Fruit fly (Drosophila melanogaster): ENCODE data around the gene CG13474.

The CG13474 gene

DNA sequence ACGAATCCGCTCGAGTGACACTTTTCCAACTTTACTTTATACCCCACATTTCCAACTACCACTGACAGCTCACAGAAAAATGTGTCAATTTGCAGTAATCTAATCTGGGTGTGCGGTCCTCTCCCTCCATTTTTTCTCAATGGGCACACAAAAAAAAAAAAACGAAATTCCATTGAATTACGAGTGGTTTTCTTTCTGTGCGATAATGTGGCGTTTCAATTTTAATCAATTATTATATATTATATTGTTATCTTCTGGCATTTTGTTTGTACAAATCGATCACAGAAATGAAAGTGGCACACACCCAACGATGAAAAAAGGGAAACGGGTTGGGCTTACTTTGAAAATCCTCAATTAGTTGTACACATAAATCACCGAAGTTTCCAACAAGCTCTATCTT lies 46.6 kb downstream of the CG13474 start (continued):
- peak; percentile 13 for TF ChIP-seq CG10431 (GFP tag; optimal IDR thresholded peaks at IDR 0.05)
- TF ChIP-seq sug (tag; optimal IDR thresholded peaks at IDR 0.05) = peak; percentile 47
- TF ChIP-seq CG9437 (GFP tag; optimal IDR thresholded peaks at IDR 0.05) = no peak
- TF ChIP-seq CG14050 (GFP tag; IDR thresholded peaks at IDR 0.05) = no peak
- peak; percentile 4 for TF ChIP-seq CG10543 (GFP tag; optimal IDR thresholded peaks at IDR 0.05)
- TF ChIP-seq ATbp (GFP tag; optimal IDR thresholded peaks at IDR 0.05) = peak; percentile 6
- TF ChIP-seq Pdp1 (GFP tag; optimal IDR thresholded peaks at IDR 0.05) = peak in 1 of 2 experiments; percentile 18
- TF ChIP-seq row (GFP tag; IDR thresholded peaks at IDR 0.05) = 0 out of 3 replicates have a peak, but pooled peaks have one; percentile 11
- no peak for TF ChIP-seq CG12769 (tag; optimal IDR thresholded peaks at IDR 0.05)
- peak; percentile 5 for TF ChIP-seq CG12391 (tag; optimal IDR thresholded peaks at IDR 0.05)
- TF ChIP-seq HLH54F (GFP tag; optimal IDR thresholded peaks at IDR 0.05) = no peak
- peak; percentile 65; the same call in 2 of the 3 replicates for TF ChIP-seq CG2199 (GFP tag; IDR thresholded peaks at IDR 0.05)
- TF ChIP-seq aop (GFP tag; IDR thresholded peaks at IDR 0.05) = no peak
- TF ChIP-seq CG17361 (GFP tag; IDR thresholded peaks at IDR 0.05) = 0 out of 3 replicates have a peak, but pooled peaks have one; percentile 20
- TF ChIP-seq lilli (GFP tag; optimal IDR thresholded peaks at IDR 0.05) = no peak
- TF ChIP-seq dmrt99B (tag; optimal IDR thresholded peaks at IDR 0.05) = no peak
- peak in 1 of 2 experiments; percentile 53 for TF ChIP-seq eve (GFP tag; optimal IDR thresholded peaks at IDR 0.05)
- TF ChIP-seq CG6654 (GFP tag; optimal IDR thresholded peaks at IDR 0.05) = no peak
- no peak for TF ChIP-seq CG1792 (GFP tag; optimal IDR thresholded peaks at IDR 0.05)
- no peak for TF ChIP-seq nmo (GFP tag; optimal IDR thresholded peaks at IDR 0.05)
- peak; percentile 92 for TF ChIP-seq sd (tag; optimal IDR thresholded peaks at IDR 0.05)
- no peak for TF ChIP-seq CG7928 (GFP tag; optimal IDR thresholded peaks at IDR 0.05)
- peak; percentile 82 for TF ChIP-seq sqz (GFP tag; optimal IDR thresholded peaks at IDR 0.05)
- TF ChIP-seq CG15601 (tag; optimal IDR thresholded peaks at IDR 0.05) = peak; percentile 25
- TF ChIP-seq CG11696 (GFP tag; IDR thresholded peaks at IDR 0.05) = no peak
- TF ChIP-seq Atf6 (GFP tag; IDR thresholded peaks at IDR 0.05) = no peak
- TF ChIP-seq CG17359 (tag; optimal IDR thresholded peaks at IDR 0.05) = peak; percentile 14
- TF ChIP-seq Stat92E (GFP tag; optimal IDR thresholded peaks at IDR 0.05) = peak in 1 of 3 experiments; percentile 67
- TF ChIP-seq hb (GFP tag; IDR thresholded peaks at IDR 0.05; ENCODE audit: partially characterized antibody) = no peak
- no peak for TF ChIP-seq gem (tag; optimal IDR thresholded peaks at IDR 0.05)
- TF ChIP-seq Gug (GFP tag; IDR thresholded peaks at IDR 0.05) = no peak
- no peak for TF ChIP-seq pzg (GFP tag; optimal IDR thresholded peaks at IDR 0.05)
- TF ChIP-seq CG2712 (tag; optimal IDR thresholded peaks at IDR 0.05) = peak; percentile 2
- peak; percentile 56 for TF ChIP-seq salm (tag; optimal IDR thresholded peaks at IDR 0.05)
- TF ChIP-seq CG31388 (GFP tag; optimal IDR thresholded peaks at IDR 0.05) = no peak
- no peak for TF ChIP-seq CG3995 (GFP tag; optimal IDR thresholded peaks at IDR 0.05)
- TF ChIP-seq CG6254 (GFP tag; optimal IDR thresholded peaks at IDR 0.05) = peak; percentile 24
- peak; percentile 75 for TF ChIP-seq lab (GFP tag; optimal IDR thresholded peaks at IDR 0.05)
- peak; percentile 4 for TF ChIP-seq CG7839 (tag; optimal IDR thresholded peaks at IDR 0.05)
- peak; percentile 16; the same call in 1 of the 2 replicates for TF ChIP-seq CG31441 (GFP tag; IDR thresholded peaks at IDR 0.05)
- peak; percentile 10 for TF ChIP-seq Blimp-1 (GFP tag; optimal IDR thresholded peaks at IDR 0.05)
- no peak for TF ChIP-seq CG11247 (GFP tag; IDR thresholded peaks at IDR 0.05)
- TF ChIP-seq CG13123 (GFP tag; optimal IDR thresholded peaks at IDR 0.05) = no peak

Data from whole organism, embryonic.